Worm (Caenorhabditis elegans): ENCODE results near the gene sql-1.

ce11 chrIII:12491984-12492383, 7.4 kb upstream of the sql-1 start, which contains the start of gene Y49E10.25:
- TF ChIP-seq sptf-1 (tag; optimal IDR thresholded peaks at IDR 0.05) (no peak), nhr-12 (tag; optimal IDR thresholded peaks at IDR 0.05) (no peak), ceh-83 (GFP tag; optimal IDR thresholded peaks at IDR 0.05) (no peak), nhr-28 (tag; optimal IDR thresholded peaks at IDR 0.05) (no peak)

All from whole organism, mixed stage, embryonic.